Fruit fly (Drosophila melanogaster): Measurements from ENCODE around the gene CG46468.

DNA sequence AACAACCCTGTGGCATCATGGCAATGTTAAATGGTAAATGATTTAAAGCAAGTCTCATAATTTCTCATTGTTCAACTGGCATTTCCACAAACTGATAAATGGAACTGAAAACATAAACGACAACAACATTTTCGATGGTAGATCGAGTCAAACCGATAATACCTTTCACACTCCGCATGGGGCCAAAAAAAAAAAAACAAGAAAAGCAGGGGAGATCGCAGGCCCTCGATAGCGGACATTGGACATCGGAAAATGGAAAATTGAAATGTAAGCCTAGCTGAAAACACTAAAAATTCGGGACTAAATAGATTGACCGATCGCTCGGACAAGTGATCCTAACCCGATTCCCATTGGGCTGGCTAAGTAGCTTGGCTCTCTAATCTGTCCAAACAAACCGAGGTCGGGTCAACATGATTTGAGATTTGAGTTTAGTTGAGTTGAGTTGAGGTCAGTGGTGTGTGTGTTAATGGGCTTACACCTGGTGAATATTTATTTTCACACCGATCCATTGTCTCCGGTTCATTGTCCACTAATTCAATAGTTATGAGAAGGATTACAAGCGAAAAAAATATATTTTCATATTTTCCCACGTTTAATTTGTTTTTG lies 19.0 kb upstream of the CG46468 start:
- no peak for TF ChIP-seq EcR (GFP tag; optimal IDR thresholded peaks at IDR 0.05)
- TF ChIP-seq CG8478 (optimal IDR thresholded peaks at IDR 0.05): no peak
